Worm (Caenorhabditis elegans): ENCODE data around the gene fbxb-17.
"Not testable (repeated sequence)": the region's sequence is repeated elsewhere in the genome, so short reads cannot be mapped to it uniquely, and the experiment has no call there.

Gene fbxb-17

ce11 chrII:1676088-1676487 lies at the start of gene fbxb-17:
fbxb-17 (plus strand) TSS chrII:1676388.
- TF ChIP-seq ztf-23 (GFP tag; IDR thresholded peaks at IDR 0.05) (no peak), ztf-29 (GFP tag; IDR thresholded peaks at IDR 0.05) (no peak), flt-1 (GFP tag; IDR thresholded peaks at IDR 0.05) (no peak), cog-1 (tag; optimal IDR thresholded peaks at IDR 0.05) (no peak), klf-2 (GFP tag; conservative IDR thresholded peaks at IDR 0.05) (no peak), med-1 (GFP tag; optimal IDR thresholded peaks at IDR 0.05; ENCODE audit: insufficient read depth) (no peak), T22C8.4 (GFP tag; IDR thresholded peaks at IDR 0.05) (no peak), tab-1 (GFP tag; IDR thresholded peaks at IDR 0.05) (no peak), ref-1 (GFP tag; conservative IDR thresholded peaks at IDR 0.05) (no peak)

ce11 chrII:1627783-1628182 lies 48.4 kb upstream of the fbxb-17 start, which contains the start of gene C08E3.15:
C08E3.15 (minus strand) TSS chrII:1627883.
- TF ChIP-seq ref-1 (GFP tag; conservative IDR thresholded peaks at IDR 0.05); med-1 (GFP tag; optimal IDR thresholded peaks at IDR 0.05; ENCODE audit: insufficient read depth); ztf-29 (GFP tag; IDR thresholded peaks at IDR 0.05): not testable (repeated sequence)

- not testable (repeated sequence) for TF ChIP-seq ztf-29 (GFP tag; IDR thresholded peaks at IDR 0.05); flt-1 (GFP tag; IDR thresholded peaks at IDR 0.05); klf-2 (GFP tag; conservative IDR thresholded peaks at IDR 0.05)
Observed at ce11 chrII:1632216-1632615, 44.0 kb upstream of the fbxb-17 start, which contains the start of gene C08E3.13. C08E3.13 (minus strand) TSS chrII:1632316.

- TF ChIP-seq cog-1 (tag; optimal IDR thresholded peaks at IDR 0.05); T22C8.4 (GFP tag; IDR thresholded peaks at IDR 0.05); tab-1 (GFP tag; IDR thresholded peaks at IDR 0.05): not testable (repeated sequence)
Observed at ce11 chrII:1633490-1633889, 42.7 kb upstream of the fbxb-17 start, which contains the start of gene C08E3.1. C08E3.1 (plus strand) TSS chrII:1633790.

ce11 chrII:1635969-1636368 lies 40.2 kb upstream of the fbxb-17 start:
- TF ChIP-seq klf-2 (GFP tag; conservative IDR thresholded peaks at IDR 0.05) (no peak), cog-1 (tag; optimal IDR thresholded peaks at IDR 0.05) (no peak), ztf-23 (GFP tag; IDR thresholded peaks at IDR 0.05) (no peak), ztf-29 (GFP tag; IDR thresholded peaks at IDR 0.05) (no peak), med-1 (GFP tag; optimal IDR thresholded peaks at IDR 0.05; ENCODE audit: insufficient read depth) (no peak), tab-1 (GFP tag; IDR thresholded peaks at IDR 0.05) (no peak), ref-1 (GFP tag; conservative IDR thresholded peaks at IDR 0.05) (no peak)

- not testable (repeated sequence) for TF ChIP-seq T22C8.4 (GFP tag; IDR thresholded peaks at IDR 0.05); ztf-23 (GFP tag; IDR thresholded peaks at IDR 0.05); cog-1 (tag; optimal IDR thresholded peaks at IDR 0.05)
Observed at ce11 chrII:1636392-1636791, 39.8 kb upstream of the fbxb-17 start, which contains the start of gene srg-20. srg-20 (plus strand) TSS chrII:1636692.

- no peak for TF ChIP-seq T22C8.4 (GFP tag; IDR thresholded peaks at IDR 0.05)
- TF ChIP-seq ztf-29 (GFP tag; IDR thresholded peaks at IDR 0.05) = no peak
- TF ChIP-seq med-1 (GFP tag; optimal IDR thresholded peaks at IDR 0.05; ENCODE audit: insufficient read depth) = no peak
Observed at ce11 chrII:1640496-1640895, 35.7 kb upstream of the fbxb-17 start, which contains the start of gene srh-72. srh-72 (minus strand) TSS chrII:1640596.

ce11 chrII:1644777-1645348 lies 31.3 kb upstream of the fbxb-17 start, which contains the start of gene ZC204.6:
ZC204.6 (minus strand) TSS chrII:1644827.
- no peak for TF ChIP-seq med-1 (GFP tag; optimal IDR thresholded peaks at IDR 0.05; ENCODE audit: insufficient read depth)
- no peak for TF ChIP-seq tab-1 (GFP tag; IDR thresholded peaks at IDR 0.05)

- no peak for TF ChIP-seq T22C8.4 (GFP tag; IDR thresholded peaks at IDR 0.05)
- TF ChIP-seq cog-1 (tag; optimal IDR thresholded peaks at IDR 0.05) = no peak
- no peak for TF ChIP-seq ztf-29 (GFP tag; IDR thresholded peaks at IDR 0.05)
- TF ChIP-seq med-1 (GFP tag; optimal IDR thresholded peaks at IDR 0.05; ENCODE audit: insufficient read depth) = no peak
- TF ChIP-seq ref-1 (GFP tag; conservative IDR thresholded peaks at IDR 0.05) = no peak
- TF ChIP-seq tab-1 (GFP tag; IDR thresholded peaks at IDR 0.05) = no peak
- TF ChIP-seq ztf-23 (GFP tag; IDR thresholded peaks at IDR 0.05) = no peak
- no peak for TF ChIP-seq klf-2 (GFP tag; conservative IDR thresholded peaks at IDR 0.05)
- TF ChIP-seq flt-1 (GFP tag; IDR thresholded peaks at IDR 0.05) = no peak
Observed at ce11 chrII:1646199-1646598, 30.0 kb upstream of the fbxb-17 start, which contains the start of gene ZC204.17. ZC204.17 (minus strand) TSS chrII:1646299.

ce11 chrII:1648768-1649167 lies 27.4 kb upstream of the fbxb-17 start, which contains the start of gene fbxb-21:
fbxb-21 (minus strand) TSS chrII:1648868.
- TF ChIP-seq tab-1 (GFP tag; IDR thresholded peaks at IDR 0.05) (no peak), ztf-29 (GFP tag; IDR thresholded peaks at IDR 0.05) (no peak), flt-1 (GFP tag; IDR thresholded peaks at IDR 0.05) (no peak), cog-1 (tag; optimal IDR thresholded peaks at IDR 0.05) (no peak), klf-2 (GFP tag; conservative IDR thresholded peaks at IDR 0.05) (no peak)

ce11 chrII:1650502-1650901 lies 25.7 kb upstream of the fbxb-17 start, which contains the start of gene fbxb-20:
fbxb-20 (minus strand) TSS chrII:1650602.
- TF ChIP-seq tab-1 (GFP tag; IDR thresholded peaks at IDR 0.05) = no peak
- TF ChIP-seq klf-2 (GFP tag; conservative IDR thresholded peaks at IDR 0.05) = no peak
- no peak for TF ChIP-seq ref-1 (GFP tag; conservative IDR thresholded peaks at IDR 0.05)
- TF ChIP-seq med-1 (GFP tag; optimal IDR thresholded peaks at IDR 0.05; ENCODE audit: insufficient read depth) = no peak
- no peak for TF ChIP-seq cog-1 (tag; optimal IDR thresholded peaks at IDR 0.05)
- no peak for TF ChIP-seq flt-1 (GFP tag; IDR thresholded peaks at IDR 0.05)
- TF ChIP-seq ztf-29 (GFP tag; IDR thresholded peaks at IDR 0.05) = no peak
- no peak for TF ChIP-seq ztf-23 (GFP tag; IDR thresholded peaks at IDR 0.05)
- TF ChIP-seq T22C8.4 (GFP tag; IDR thresholded peaks at IDR 0.05) = no peak
